Fruit fly (Drosophila melanogaster): ENCODE results near the gene vret.

vret gene

DNA sequence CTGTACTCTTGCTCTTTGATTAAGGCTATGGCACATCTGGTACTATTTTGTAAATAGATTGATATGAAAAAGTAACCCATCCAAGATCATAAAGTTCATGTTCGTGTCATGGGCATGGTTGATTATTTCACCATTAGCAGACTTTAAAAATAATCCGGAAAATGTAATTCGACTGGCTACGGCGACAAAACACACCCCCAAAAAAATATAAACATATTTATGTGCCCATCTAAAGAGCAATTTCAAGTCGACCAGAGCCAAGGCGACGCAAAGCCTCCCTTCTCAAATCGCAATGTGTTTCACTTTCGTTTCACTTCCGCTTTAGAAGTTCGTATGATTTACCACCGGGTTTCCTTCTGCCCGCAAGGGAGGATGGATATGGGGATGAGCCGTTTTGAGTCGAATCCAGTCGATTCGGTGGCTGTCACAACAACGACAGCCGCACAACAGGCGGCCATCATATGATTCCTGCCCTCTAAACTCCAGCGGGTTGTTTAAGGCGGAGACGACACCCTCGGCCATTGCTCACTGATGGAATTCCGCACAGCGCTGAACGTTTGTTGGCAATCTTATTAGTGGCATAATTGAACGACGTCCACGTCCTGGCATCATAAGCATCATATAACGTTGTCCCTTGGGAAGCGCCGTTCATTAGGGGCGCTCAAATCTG is 26.3 kb downstream of the vret start (continued):
- TF ChIP-seq pan (optimal IDR thresholded peaks at IDR 0.05) = no peak
- no peak for TF ChIP-seq pan (GFP tag; optimal IDR thresholded peaks at IDR 0.05 in 1 of 2, IDR thresholded peaks at IDR 0.05 in 1 of 2)
- no peak for TF ChIP-seq CG31365 (tag; optimal IDR thresholded peaks at IDR 0.05)
- no peak for TF ChIP-seq CG6654 (GFP tag; optimal IDR thresholded peaks at IDR 0.05)
- TF ChIP-seq zfh1 (GFP tag; IDR thresholded peaks at IDR 0.05) = no peak
- TF ChIP-seq Hey (tag; optimal IDR thresholded peaks at IDR 0.05) = peak; percentile 77
- TF ChIP-seq shn (GFP tag; optimal IDR thresholded peaks at IDR 0.05) = no peak
- peak; percentile 13 for TF ChIP-seq tap (tag; optimal IDR thresholded peaks at IDR 0.05)
- TF ChIP-seq HmgZ (tag; optimal IDR thresholded peaks at IDR 0.05) = no peak
- TF ChIP-seq Usf (GFP tag; optimal IDR thresholded peaks at IDR 0.05) = no peak
- TF ChIP-seq CG2199 (GFP tag; IDR thresholded peaks at IDR 0.05) = 0 out of 3 replicates have a peak, but pooled peaks have one; percentile 39
- TF ChIP-seq CG15011 (GFP tag; optimal IDR thresholded peaks at IDR 0.05) = no peak
- no peak for TF ChIP-seq p53 (GFP tag; optimal IDR thresholded peaks at IDR 0.05)
- no peak for TF ChIP-seq eyg (GFP tag; optimal IDR thresholded peaks at IDR 0.05)
- no peak for TF ChIP-seq unc-4 (GFP tag; IDR thresholded peaks at IDR 0.05; ENCODE audit: partially characterized antibody)
- TF ChIP-seq CG34224 (GFP tag; IDR thresholded peaks at IDR 0.05; ENCODE audit: partially characterized antibody) = no peak
- TF ChIP-seq pita (GFP tag; optimal IDR thresholded peaks at IDR 0.05) = no peak
- no peak for TF ChIP-seq Gug (GFP tag; IDR thresholded peaks at IDR 0.05)
- peak; percentile 41 for TF ChIP-seq row (GFP tag; IDR thresholded peaks at IDR 0.05)
- TF ChIP-seq CG12744 (GFP tag; optimal IDR thresholded peaks at IDR 0.05) = no peak
- TF ChIP-seq CG16863 (GFP tag; optimal IDR thresholded peaks at IDR 0.05) = no peak
- TF ChIP-seq yki (optimal IDR thresholded peaks at IDR 0.05) = no peak
- TF ChIP-seq CG1602 (GFP tag; optimal IDR thresholded peaks at IDR 0.05) = no peak
- no peak for TF ChIP-seq CG7987 (GFP tag; optimal IDR thresholded peaks at IDR 0.05)
- no peak for TF ChIP-seq sens-2 (GFP tag; IDR thresholded peaks at IDR 0.05)
- no peak for TF ChIP-seq CG12391 (tag; optimal IDR thresholded peaks at IDR 0.05)
- TF ChIP-seq nom (GFP tag; optimal IDR thresholded peaks at IDR 0.05) = no peak
- no peak for TF ChIP-seq aop (GFP tag; IDR thresholded peaks at IDR 0.05)
- no peak for TF ChIP-seq CG17328 (GFP tag; IDR thresholded peaks at IDR 0.05)
- TF ChIP-seq kni (GFP tag; optimal IDR thresholded peaks at IDR 0.05) = peak; percentile 18
- TF ChIP-seq Ssrp (tag; optimal IDR thresholded peaks at IDR 0.05) = no peak
- no peak for TF ChIP-seq Ravus (GFP tag; IDR thresholded peaks at IDR 0.05)
- TF ChIP-seq sqz (GFP tag; optimal IDR thresholded peaks at IDR 0.05) = no peak
- TF ChIP-seq gsb-n (tag; optimal IDR thresholded peaks at IDR 0.05) = peak; percentile 79
- no peak for TF ChIP-seq CG31388 (GFP tag; optimal IDR thresholded peaks at IDR 0.05)
- no peak for TF ChIP-seq Sry-β (GFP tag; optimal IDR thresholded peaks at IDR 0.05)
- TF ChIP-seq BEAF-32 (GFP tag; optimal IDR thresholded peaks at IDR 0.05) = no peak
- TF ChIP-seq CG30020 (tag; optimal IDR thresholded peaks at IDR 0.05) = no peak
- TF ChIP-seq CG9797 (GFP tag; optimal IDR thresholded peaks at IDR 0.05) = no peak
- no peak for TF ChIP-seq dysf (GFP tag; IDR thresholded peaks at IDR 0.05)
- TF ChIP-seq CG8359 (GFP tag; optimal IDR thresholded peaks at IDR 0.05; ENCODE audit: borderline replicate concordance) = no peak
- TF ChIP-seq CG4404 (GFP tag; IDR thresholded peaks at IDR 0.05) = no peak
- no peak for TF ChIP-seq tin (GFP tag; optimal IDR thresholded peaks at IDR 0.05)
- TF ChIP-seq fd3F (GFP tag; optimal IDR thresholded peaks at IDR 0.05) = no peak
- TF ChIP-seq nerfin-1 (tag; optimal IDR thresholded peaks at IDR 0.05) = peak; percentile 98

All from whole organism, embryonic.